Worm (Caenorhabditis elegans): ENCODE measurements around the gene F54C9.14.

Gene F54C9.14

ce11 chrII:8583035-8583434 is 20.9 kb downstream of the F54C9.14 start (continued):
- TF ChIP-seq mes-4 (tag; optimal IDR thresholded peaks at IDR 0.05), result no peak
- TF ChIP-seq lag-1 (GFP tag; IDR thresholded peaks at IDR 0.05), result no peak
- no peak for TF ChIP-seq snpc-1.1 (tag; optimal IDR thresholded peaks at IDR 0.05; ENCODE audit: insufficient read depth)
- TF ChIP-seq ZK185.1 (tag; optimal IDR thresholded peaks at IDR 0.05; ENCODE audit: poor library complexity, severe bottlenecking), result no peak
- TF ChIP-seq sea-2 (GFP tag; IDR thresholded peaks at IDR 0.05), result no peak
- TF ChIP-seq hlh-12 (tag; optimal IDR thresholded peaks at IDR 0.05), result no peak
- TF ChIP-seq unc-62 (GFP tag; optimal IDR thresholded peaks at IDR 0.05), result no peak
- TF ChIP-seq hsf-1 (GFP tag; IDR thresholded peaks at IDR 0.05), result no peak

ce11 chrII:8585036-8585627 is 23.0 kb downstream of the F54C9.14 start, which contains the start of gene F54C9.11:
Gene F54C9.11, minus strand, starts transcription at chrII:8585086.
- TF ChIP-seq dox-1 (GFP tag; IDR thresholded peaks at IDR 0.05) (no peak), nhr-80 (tag; optimal IDR thresholded peaks at IDR 0.05) (no peak), cebp-1 (GFP tag; IDR thresholded peaks at IDR 0.05) (peak; percentile 41; the same call in 1 of the 2 replicates), cebp-1 (tag; optimal IDR thresholded peaks at IDR 0.05) (peak; percentile 87), let-526 (GFP tag; IDR thresholded peaks at IDR 0.05) (no peak), somi-1 (GFP tag; optimal IDR thresholded peaks at IDR 0.05) (peak; percentile 35), cebp-2 (GFP tag; IDR thresholded peaks at IDR 0.05) (no peak), lin-35 (GFP tag; optimal IDR thresholded peaks at IDR 0.05) (peak in 1 of 3 experiments; percentile 20)

- TF ChIP-seq efl-1 (GFP tag; optimal IDR thresholded peaks at IDR 0.05), result no peak
- TF ChIP-seq unc-130 (GFP tag; optimal IDR thresholded peaks at IDR 0.05), result no peak
- no peak for TF ChIP-seq ama-1 (optimal IDR thresholded peaks at IDR 0.05)
- no peak for TF ChIP-seq ama-1 (GFP tag; optimal IDR thresholded peaks at IDR 0.05)
- no peak for TF ChIP-seq attf-3 (GFP tag; conservative IDR thresholded peaks at IDR 0.05)
- TF ChIP-seq rec-8 (tag; optimal IDR thresholded peaks at IDR 0.05), result no peak
- no peak for TF ChIP-seq F23B12.7 (tag; optimal IDR thresholded peaks at IDR 0.05; ENCODE audit: insufficient read depth)
- no peak for TF ChIP-seq rpc-1 (optimal IDR thresholded peaks at IDR 0.05)
- no peak for TF ChIP-seq rpc-1 (tag; optimal IDR thresholded peaks at IDR 0.05)
- TF ChIP-seq madf-3 (GFP tag; IDR thresholded peaks at IDR 0.05), result no peak
- TF ChIP-seq lin-40 (tag; optimal IDR thresholded peaks at IDR 0.05), result no peak
- no peak for TF ChIP-seq gei-17 (GFP tag; optimal IDR thresholded peaks at IDR 0.05)
- no peak for TF ChIP-seq Y53F4B.3 (GFP tag; IDR thresholded peaks at IDR 0.05)
- TF ChIP-seq ztf-28 (GFP tag; IDR thresholded peaks at IDR 0.05), result no peak
- TF ChIP-seq bed-2 (GFP tag; IDR thresholded peaks at IDR 0.05), result no peak
These were observed 23.8 kb downstream of the F54C9.14 start for ce11 chrII:8585921-8586320.

DNA sequence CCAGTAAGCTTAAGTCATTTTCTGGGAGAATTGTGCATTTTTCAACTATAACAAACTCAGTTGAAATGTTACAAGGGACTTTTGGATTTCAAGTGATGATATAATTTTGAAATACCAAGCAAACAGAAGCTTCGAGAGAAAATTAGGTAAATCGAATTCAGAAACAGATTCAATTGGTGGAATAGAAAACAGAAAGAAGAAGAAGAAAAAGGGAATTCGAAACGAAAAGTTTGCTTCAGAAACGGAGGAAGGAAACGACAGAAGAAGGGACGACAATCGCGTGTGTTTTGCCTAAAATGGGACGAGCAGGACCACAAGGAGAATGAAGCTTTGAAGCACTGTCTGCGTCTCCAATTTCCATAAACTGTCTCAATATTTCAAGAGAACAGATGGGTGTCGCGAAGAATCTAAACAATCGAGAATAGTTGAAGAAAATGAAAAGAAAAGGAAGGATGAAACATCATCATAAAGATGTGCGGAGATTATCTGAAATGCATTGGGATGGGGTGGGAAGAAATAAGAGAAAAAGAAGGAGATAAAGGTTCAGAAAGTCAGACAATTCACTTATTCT is 25.6 kb downstream of the F54C9.14 start:
- no peak for TF ChIP-seq him-1 (tag; optimal IDR thresholded peaks at IDR 0.05)
- TF ChIP-seq F39B2.1 (GFP tag; IDR thresholded peaks at IDR 0.05), result no peak
- TF ChIP-seq hmg-1.2 (GFP tag; IDR thresholded peaks at IDR 0.05), result peak; percentile 39; the same call in 1 of the 2 replicates

Measured in whole organism, young adult.